Fruit fly (Drosophila melanogaster): ENCODE measurements around the gene rdgA.

rdgA gene

dm6 chrX:9048385-9048750 lies 141.5 kb downstream of the rdgA start (continued):
- TF ChIP-seq CG14710 (tag; optimal IDR thresholded peaks at IDR 0.05) (peak; percentile 6), Ets65A (GFP tag) (peak; percentile 29), CG30403 (GFP tag; optimal IDR thresholded peaks at IDR 0.05) (peak; percentile 20), az2 (GFP tag; optimal IDR thresholded peaks at IDR 0.05) (peak; percentile 17), CG11093 (GFP tag; IDR thresholded peaks at IDR 0.05) (no peak), bsh (GFP tag; optimal IDR thresholded peaks at IDR 0.05) (peak in 1 of 2 experiments; percentile 59)

- peak; percentile 32 for TF ChIP-seq cg (GFP tag; optimal IDR thresholded peaks at IDR 0.05)
- TF ChIP-seq CG4360 (GFP tag; IDR thresholded peaks at IDR 0.05): peak; percentile 69
- TF ChIP-seq kah (GFP tag; optimal IDR thresholded peaks at IDR 0.05): peak; percentile 31
- TF ChIP-seq Ravus (GFP tag; IDR thresholded peaks at IDR 0.05): no peak
- TF ChIP-seq CG17359 (tag; optimal IDR thresholded peaks at IDR 0.05): no peak
- no peak for TF ChIP-seq pum (GFP tag; optimal IDR thresholded peaks at IDR 0.05)
- peak; percentile 42 for TF ChIP-seq crol (GFP tag; IDR thresholded peaks at IDR 0.05)
- no peak for TF ChIP-seq abd-A (tag; optimal IDR thresholded peaks at IDR 0.05)
- TF ChIP-seq CG7928 (GFP tag; optimal IDR thresholded peaks at IDR 0.05): no peak
- no peak for TF ChIP-seq zf30C (GFP tag; optimal IDR thresholded peaks at IDR 0.05)
- TF ChIP-seq Trl (optimal IDR thresholded peaks at IDR 0.05): peak; percentile 6 to 53
- TF ChIP-seq Trl (GFP tag; optimal IDR thresholded peaks at IDR 0.05): no peak
- peak; percentile 69 for TF ChIP-seq Blimp-1 (GFP tag; optimal IDR thresholded peaks at IDR 0.05)
These were observed 142.1 kb downstream of the rdgA start for dm6 chrX:9048941-9049340.

DNA sequence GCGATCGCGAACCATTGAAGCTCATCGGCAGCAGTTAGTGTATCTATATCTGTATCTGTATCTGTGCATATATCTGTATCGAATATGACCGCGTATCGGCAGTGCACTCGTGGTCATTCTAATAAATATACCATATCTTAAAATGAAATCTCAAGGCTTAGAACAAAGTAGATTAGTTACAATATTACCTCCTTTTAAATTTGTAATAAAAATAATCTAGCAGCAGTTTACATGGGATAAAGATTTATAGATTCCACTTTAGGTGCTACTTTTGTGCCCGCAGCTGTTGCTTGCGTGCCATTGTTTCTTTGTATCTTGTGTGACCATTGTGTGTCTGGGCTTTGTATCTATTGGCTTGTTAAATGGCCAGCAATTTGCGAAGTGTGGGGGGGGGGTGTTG lies 153.2 kb downstream of the rdgA start:
- TF ChIP-seq CG10565 (GFP tag; optimal IDR thresholded peaks at IDR 0.05): no peak
- TF ChIP-seq Vsx1 (GFP tag; optimal IDR thresholded peaks at IDR 0.05): peak; percentile 62
- peak; percentile 76 for TF ChIP-seq lmd (GFP tag; IDR thresholded peaks at IDR 0.05)
- peak; percentile 64 for TF ChIP-seq gsb (GFP tag; IDR thresholded peaks at IDR 0.05)
- TF ChIP-seq sna (GFP tag; IDR thresholded peaks at IDR 0.05; ENCODE audit: partially characterized antibody): no peak
- TF ChIP-seq Bdp1 (GFP tag; optimal IDR thresholded peaks at IDR 0.05): no peak
- peak; percentile 46; the same call in 1 of the 3 replicates for TF ChIP-seq gce (GFP tag; IDR thresholded peaks at IDR 0.05)
- TF ChIP-seq CG15601 (tag; optimal IDR thresholded peaks at IDR 0.05): peak; percentile 68
- peak; percentile 77 for TF ChIP-seq Fer3 (tag; optimal IDR thresholded peaks at IDR 0.05)
- TF ChIP-seq ind (GFP tag; optimal IDR thresholded peaks at IDR 0.05): peak; percentile 61
- 0 out of 3 replicates have a peak, but pooled peaks have one; percentile 41 for TF ChIP-seq CG7357 (GFP tag; IDR thresholded peaks at IDR 0.05)
- peak; percentile 61 for TF ChIP-seq CG6813 (GFP tag; optimal IDR thresholded peaks at IDR 0.05)
- TF ChIP-seq CG31441 (GFP tag; IDR thresholded peaks at IDR 0.05): peak; percentile 84
- TF ChIP-seq CG4707 (GFP tag; optimal IDR thresholded peaks at IDR 0.05): peak; percentile 49
- peak; percentile 19 for TF ChIP-seq CG2202 (tag; optimal IDR thresholded peaks at IDR 0.05)
- peak; percentile 24 for TF ChIP-seq repo (GFP tag; optimal IDR thresholded peaks at IDR 0.05)
- no peak for TF ChIP-seq cato (GFP tag; optimal IDR thresholded peaks at IDR 0.05; ENCODE audit: borderline replicate concordance)
- peak; percentile 73; the same call in 2 of the 3 replicates for TF ChIP-seq CG2889 (GFP tag; IDR thresholded peaks at IDR 0.05)
- no peak for TF ChIP-seq twi (tag; optimal IDR thresholded peaks at IDR 0.05)
- peak; percentile 14; the same call in 1 of the 2 replicates for TF ChIP-seq Doc2 (GFP tag; IDR thresholded peaks at IDR 0.05)
- TF ChIP-seq p53 (GFP tag; optimal IDR thresholded peaks at IDR 0.05): no peak
- TF ChIP-seq YL-1 (GFP tag; optimal IDR thresholded peaks at IDR 0.05): no peak
- TF ChIP-seq psq (GFP tag; optimal IDR thresholded peaks at IDR 0.05): no peak
- no peak for TF ChIP-seq CG15073 (GFP tag; optimal IDR thresholded peaks at IDR 0.05)
- TF ChIP-seq CG11247 (GFP tag; IDR thresholded peaks at IDR 0.05): no peak
- TF ChIP-seq CG14014 (GFP tag; IDR thresholded peaks at IDR 0.05): peak; percentile 51; the same call in 1 of the 2 replicates
- no peak for TF ChIP-seq hkb (optimal IDR thresholded peaks at IDR 0.05)
- peak; percentile 87 for TF ChIP-seq hkb (GFP tag; IDR thresholded peaks at IDR 0.05)
- TF ChIP-seq CG4328 (GFP tag; optimal IDR thresholded peaks at IDR 0.05): no peak
- peak; percentile 59 for TF ChIP-seq CG2875 (GFP tag; optimal IDR thresholded peaks at IDR 0.05)
- no peak for TF ChIP-seq Gsc (GFP tag; IDR thresholded peaks at IDR 0.05)

Data from whole organism, embryonic.